Worm (Caenorhabditis elegans): ENCODE measurements around the gene T12D8.9.

- TF ChIP-seq flt-1 (GFP tag; IDR thresholded peaks at IDR 0.05) (no peak), klf-2 (GFP tag; conservative IDR thresholded peaks at IDR 0.05) (no peak), T22C8.4 (GFP tag; IDR thresholded peaks at IDR 0.05) (no peak)
These were observed 24.7 kb downstream of the T12D8.9 start, which contains the start of gene acbp-5 for ce11 chrIII:13641588-13641987.
